Fruit fly (Drosophila melanogaster) whole organism, embryonic: Measurements from ENCODE around the gene RhoBTB.

Experiments
- Atf-2 ChIP-seq: fragments of 200-800 bp; sonication (Bioruptor generic); optimal IDR thresholded peaks from 2 replicates; lab custom pipeline; 2016; ENCODE audit warnings: missing biosample characterization, missing genetic modification characterization
- BEAF-32 ChIP-seq: fragments of 200-800 bp; sonication (Bioruptor generic); optimal IDR thresholded peaks from 3 replicates; lab custom pipeline; 2017; ENCODE audit warnings: missing biosample characterization, missing genetic modification characterization, mild to moderate bottlenecking, moderate library complexity, missing genetic modification reagents
- CG11247 ChIP-seq: fragments of 200-800 bp; sonication (Bioruptor generic); IDR thresholded peaks from 2 replicates; pipeline ENCODE4 v1.3.6; 2022; ENCODE audit warnings: missing biosample characterization, missing genetic modification characterization
- CG30403 ChIP-seq: fragments of 200-800 bp; sonication (Bioruptor generic); optimal IDR thresholded peaks from 3 replicates; lab custom pipeline; 2016; ENCODE audit warnings: missing biosample characterization, missing genetic modification characterization
- CTCF ChIP-seq: fragments of 200-800 bp; sonication (Bioruptor generic); optimal IDR thresholded peaks from 2 replicates; lab custom pipeline; 2017; ENCODE audit warnings: missing biosample characterization, mild to moderate bottlenecking, missing genetic modification characterization, moderate library complexity
- Gug ChIP-seq: fragments of 200-800 bp; sonication (Bioruptor generic); IDR thresholded peaks from 4 replicates; pipeline ENCODE4 v1.3.6; 2022; ENCODE audit warnings: missing biosample characterization, missing genetic modification characterization
- ind ChIP-seq: fragments of 200-800 bp; sonication (Bioruptor generic); optimal IDR thresholded peaks from 3 replicates; lab custom pipeline; 2016; ENCODE audit warnings: missing biosample characterization, missing genetic modification characterization
- sug ChIP-seq: fragments of 200-800 bp; optimal IDR thresholded peaks from 2 replicates; lab custom pipeline; 2019; ENCODE audit warnings: missing biosample characterization, mild to moderate bottlenecking, missing genetic modification characterization, moderate library complexity
- twi ChIP-seq: fragments of 200-800 bp; optimal IDR thresholded peaks from 2 replicates; lab custom pipeline; 2019; ENCODE audit warnings: missing biosample characterization, mild to moderate bottlenecking, missing genetic modification characterization, moderate library complexity

DNA sequence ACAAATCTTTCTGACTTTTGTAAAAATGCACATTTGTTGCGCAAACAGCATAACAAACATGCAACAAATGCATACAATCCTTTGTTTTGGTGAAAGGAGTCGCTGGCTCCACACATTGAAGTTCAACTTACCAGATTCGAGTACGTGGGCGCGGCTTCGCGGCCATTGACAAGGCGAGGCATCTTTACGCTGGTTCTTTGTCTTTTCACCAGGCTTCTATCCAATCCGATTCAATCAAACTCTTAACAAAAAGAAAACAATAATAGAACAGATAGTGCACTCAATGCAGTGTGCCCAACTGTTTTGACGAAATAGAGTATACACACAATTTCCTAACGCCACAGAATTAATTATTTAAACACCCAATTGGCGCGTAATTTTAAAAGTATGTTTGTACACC, 54.1 kb downstream of the RhoBTB start, which contains the start of gene CG5262:
- TF ChIP-seq CG30403 = no peak
- no peak for TF ChIP-seq ind (GFP tag; lab: Kevin White, UChicago)
- TF ChIP-seq Atf-2 = no peak
- no peak for TF ChIP-seq Gug
- TF ChIP-seq CTCF = peak; percentile 31
- peak; percentile 39 for TF ChIP-seq BEAF-32 (GFP tag; lab: Kevin White, UChicago)
- TF ChIP-seq sug = no peak
- TF ChIP-seq twi (tag; lab: Kevin White, UChicago) = no peak
- TF ChIP-seq CG11247 (GFP tag; lab: Robert Waterston, UW) = no peak
